Fruit fly (Drosophila melanogaster) S2 (cell line): ENCODE results near the gene CG12590.

Experiments used
- CG8478 ChIP-seq: fragments of >200 bp; optimal IDR thresholded peaks from 2 replicates; lab custom pipeline; 2018
- CTCF ChIP-seq, 2 experiments: fragments of >200 bp; optimal IDR thresholded peaks; 2 replicates each; lab custom pipeline; 2018

Gene CG12590

dm6 chr3R:5159312-5159711, at the start of gene CG12590:
Gene CG12590, plus strand, starts transcription at chr3R:5159612.
- no peak for TF ChIP-seq CG8478
- TF ChIP-seq CTCF (optimal IDR thresholded peaks at IDR 0.05; lab: Kevin White, UChicago), result no peak

dm6 chr3R:5111887-5112286, 47.5 kb upstream of the CG12590 start:
- no peak for TF ChIP-seq CG8478
- no peak for TF ChIP-seq CTCF (optimal IDR thresholded peaks at IDR 0.05; lab: Kevin White, UChicago)

DNA sequence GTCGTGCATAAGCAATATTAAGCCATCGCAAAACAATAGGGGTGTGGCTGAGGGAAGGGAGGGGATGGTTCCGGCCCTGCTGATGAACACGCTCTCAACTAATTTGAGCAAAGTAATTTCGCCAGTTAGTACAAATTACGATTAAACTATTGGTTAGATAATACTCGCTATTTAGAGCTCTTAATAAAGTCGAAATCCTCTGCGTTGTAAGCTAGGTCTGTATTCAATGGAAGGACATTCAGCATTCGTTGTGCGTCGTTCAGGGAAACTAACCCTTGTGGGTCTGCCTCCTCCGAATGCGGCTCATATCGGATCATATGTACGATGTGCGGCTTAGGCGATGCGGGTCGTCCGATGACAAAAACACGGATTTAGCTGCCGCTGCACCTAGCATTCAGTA, 47.0 kb upstream of the CG12590 start:
- TF ChIP-seq CTCF (optimal IDR thresholded peaks at IDR 0.05; lab: Kevin White, UChicago), result no peak
- no peak for TF ChIP-seq CG8478

DNA sequence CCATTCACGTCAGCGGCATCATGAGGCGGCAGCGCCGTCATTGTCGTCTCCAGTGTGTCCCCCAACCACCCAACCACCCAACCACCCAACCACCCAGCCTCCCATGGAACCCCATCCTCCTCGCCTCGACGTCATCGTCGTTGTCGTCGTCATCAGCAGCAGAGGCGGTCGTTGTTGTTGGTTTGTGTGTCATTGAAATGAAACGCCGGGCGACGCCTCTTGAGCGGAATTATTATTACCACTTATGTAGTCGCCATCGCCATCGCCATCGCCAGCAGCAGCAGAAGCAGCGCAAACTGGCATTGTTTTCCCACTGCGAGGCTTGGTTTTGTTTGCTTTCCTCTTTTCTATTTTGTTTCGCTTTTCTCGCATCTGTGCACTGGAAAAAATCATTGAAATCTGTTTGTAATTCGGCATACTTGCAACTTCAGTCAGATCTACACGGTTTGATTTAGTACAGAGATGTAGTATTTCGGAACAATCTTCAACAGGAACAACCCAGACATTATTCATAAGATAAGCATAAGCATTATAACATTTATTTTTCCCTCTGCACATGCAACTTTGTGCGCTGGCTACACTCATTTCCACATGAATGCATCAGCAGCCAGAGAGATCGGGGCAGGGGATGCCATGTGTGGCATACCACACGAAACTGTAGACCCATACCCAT, 46.5 kb upstream of the CG12590 start:
- TF ChIP-seq CG8478 (no peak), CTCF (optimal IDR thresholded peaks at IDR 0.05; lab: Kevin White, UChicago) (no peak)

dm6 chr3R:5114147-5114546, 45.3 kb upstream of the CG12590 start:
- TF ChIP-seq CG8478, result no peak
- no peak for TF ChIP-seq CTCF (optimal IDR thresholded peaks at IDR 0.05; lab: Kevin White, UChicago)

DNA sequence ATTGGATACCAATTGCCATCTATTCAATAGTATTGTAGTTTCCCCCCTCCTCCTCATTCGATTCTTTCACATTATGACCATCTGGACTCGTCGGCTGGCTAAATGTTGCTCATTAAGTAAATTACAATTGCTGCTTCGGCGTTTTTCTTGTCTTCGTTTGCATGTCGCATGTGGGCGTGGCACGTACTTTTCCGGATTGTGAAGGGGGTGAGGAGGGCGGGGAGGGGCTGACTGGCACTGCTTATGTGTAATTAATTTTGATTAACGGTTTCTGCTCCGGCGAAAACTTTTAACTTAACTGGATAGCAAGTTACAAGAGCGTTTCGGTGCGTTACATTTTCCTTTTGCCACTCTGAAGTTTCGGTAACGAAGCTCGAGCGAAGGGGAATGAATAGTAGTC, 44.0 kb upstream of the CG12590 start:
- TF ChIP-seq CTCF (optimal IDR thresholded peaks at IDR 0.05; lab: Kevin White, UChicago) (no peak), CG8478 (no peak)

DNA sequence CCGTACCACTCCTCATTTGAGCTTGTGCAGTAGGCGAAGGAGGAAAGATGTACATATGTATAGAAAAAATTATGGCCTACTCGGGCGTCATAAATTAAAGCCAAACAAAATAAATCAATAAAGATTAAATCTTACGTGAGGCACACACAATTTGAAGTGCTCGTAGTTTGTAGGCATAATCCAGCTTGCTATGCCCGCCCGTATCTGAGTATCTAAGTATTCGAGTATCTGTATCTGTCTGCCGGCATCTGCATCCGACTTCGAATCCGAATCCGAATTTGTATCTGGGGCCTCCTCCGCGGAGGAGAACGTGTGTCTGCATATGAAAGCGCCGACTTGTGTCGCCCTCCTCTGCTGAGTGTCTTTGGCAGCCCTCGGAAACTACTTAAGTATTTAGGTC, 43.0 kb upstream of the CG12590 start:
- no peak for TF ChIP-seq CG8478
- no peak for TF ChIP-seq CTCF (optimal IDR thresholded peaks at IDR 0.05; lab: Kevin White, UChicago)

dm6 chr3R:5118185-5118584, 41.2 kb upstream of the CG12590 start:
- TF ChIP-seq CTCF (optimal IDR thresholded peaks at IDR 0.05; lab: Kevin White, UChicago) (no peak), CG8478 (no peak)

DNA sequence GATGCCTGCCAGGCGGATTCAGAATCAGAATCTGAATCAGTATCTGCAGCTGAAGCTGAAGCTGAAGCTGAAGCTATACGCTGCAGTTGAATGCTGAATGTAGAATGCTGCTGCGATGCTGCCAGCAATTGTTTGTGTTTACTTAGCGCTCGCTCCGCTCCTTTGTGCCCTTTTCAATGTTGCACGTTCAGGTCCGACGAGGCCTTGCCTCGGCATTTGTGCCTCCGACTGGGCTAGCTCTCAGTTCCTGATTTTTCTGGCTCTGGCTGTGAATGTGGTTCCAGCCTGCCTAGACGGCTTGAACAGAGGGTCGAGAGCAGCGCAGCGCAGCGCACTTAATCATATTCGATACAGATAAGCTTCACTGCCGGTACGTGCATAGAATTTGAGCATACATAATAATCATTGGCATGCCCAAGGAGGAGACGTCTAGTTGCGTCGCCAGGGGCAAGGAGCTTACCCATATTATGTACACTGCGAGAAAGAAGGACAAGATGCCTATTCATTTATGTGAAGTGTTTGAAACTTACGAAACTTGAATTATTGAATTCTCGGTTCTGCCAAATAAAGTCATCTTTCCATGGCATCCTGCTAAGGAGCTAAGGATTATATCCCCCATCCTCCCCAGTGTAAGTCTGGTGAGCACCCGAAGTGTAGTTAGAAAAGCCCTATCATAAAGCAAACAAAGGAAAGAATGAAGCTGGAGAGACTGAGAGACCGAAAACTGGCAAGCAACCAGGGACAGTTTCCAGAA, 38.8 kb upstream of the CG12590 start:
- TF ChIP-seq CTCF (optimal IDR thresholded peaks at IDR 0.05; lab: Kevin White, UChicago) (no peak), CG8478 (no peak)

dm6 chr3R:5122266-5123096, 36.9 kb upstream of the CG12590 start:
- TF ChIP-seq CG8478 (no peak), CTCF (optimal IDR thresholded peaks at IDR 0.05; lab: Kevin White, UChicago) (no peak)

- TF ChIP-seq CTCF (optimal IDR thresholded peaks at IDR 0.05; lab: Kevin White, UChicago) (no peak), CG8478 (no peak)
Measured at dm6 chr3R:5124928-5125327, 34.5 kb upstream of the CG12590 start.

DNA sequence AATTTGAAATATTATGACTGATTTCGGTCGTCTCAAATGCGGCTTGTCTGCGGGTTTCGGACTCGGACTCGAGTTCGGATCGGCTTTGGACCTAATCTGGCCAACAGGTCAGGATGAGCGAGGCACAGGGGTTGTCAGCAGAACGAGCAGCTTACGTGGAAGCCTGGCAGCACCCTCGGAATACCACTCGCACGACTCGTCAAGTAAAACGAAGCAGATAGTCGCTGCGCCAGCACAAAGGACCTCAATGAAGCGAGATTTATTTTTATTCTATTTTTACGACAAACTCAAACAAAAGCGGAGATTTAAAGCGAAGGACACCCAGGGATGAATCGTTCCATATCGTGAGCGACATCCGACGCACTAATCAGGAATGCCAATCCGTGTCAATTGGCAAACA, 33.6 kb upstream of the CG12590 start:
- TF ChIP-seq CG8478 (no peak), CTCF (optimal IDR thresholded peaks at IDR 0.05; lab: Kevin White, UChicago) (no peak)

dm6 chr3R:5126884-5127283, 32.5 kb upstream of the CG12590 start:
- no peak for TF ChIP-seq CG8478
- TF ChIP-seq CTCF (optimal IDR thresholded peaks at IDR 0.05; lab: Kevin White, UChicago), result peak; percentile 98 to 99

DNA sequence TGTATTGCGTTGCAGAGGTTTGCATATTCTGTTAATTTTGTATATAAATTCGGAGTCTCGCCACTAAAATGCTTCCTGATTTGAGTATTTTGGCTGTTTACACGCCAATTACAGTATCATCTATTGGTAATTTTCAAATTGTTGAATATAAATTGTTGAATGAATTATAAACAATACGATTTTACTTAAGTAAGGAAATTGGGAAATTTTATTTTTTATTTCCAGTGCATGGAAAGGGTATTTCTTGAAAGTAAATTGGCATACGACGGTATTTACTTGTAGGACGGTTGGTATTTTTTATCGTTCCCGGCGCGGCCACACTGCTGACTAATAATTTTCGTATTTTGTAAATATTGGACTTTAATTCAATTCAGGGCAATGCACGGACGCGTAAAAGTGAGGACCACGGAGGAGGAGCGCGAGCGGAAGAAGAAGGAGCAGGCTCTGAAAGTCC, 31.6 kb upstream of the CG12590 start, which contains the start of gene RabGGTa:
RabGGTa (plus strand) TSS at position 298 of the 454 bp plus-strand sequence.
- TF ChIP-seq CG8478 (no peak), CTCF (optimal IDR thresholded peaks at IDR 0.05; lab: Kevin White, UChicago) (peak in 1 of 2 experiments; percentile 23)

- TF ChIP-seq CG8478 (no peak), CTCF (optimal IDR thresholded peaks at IDR 0.05; lab: Kevin White, UChicago) (no peak)
Measured at dm6 chr3R:5138889-5139288, 20.5 kb upstream of the CG12590 start, which contains the start of gene CG12589. Gene CG12589, minus strand, starts transcription at chr3R:5138989.
